Worm (Caenorhabditis elegans) whole organism, late embryonic: ENCODE measurements around the gene K01D12.1.

Source experiments
- C38D4.7 ChIP-seq: fragments of 200-800 bp; sonication (Bioruptor generic); optimal IDR thresholded peaks from 2 replicates; lab custom pipeline; 2018; ENCODE audit warnings: mild to moderate bottlenecking, missing genetic modification characterization, moderate library complexity, missing compliant biosample characterization
- ama-1 ChIP-seq: fragments of 150-350 bp; optimal IDR thresholded peaks from 2 replicates; lab custom pipeline; 2014
- ceh-34 ChIP-seq: sonication (generic microtip); optimal IDR thresholded peaks from 2 replicates; lab custom pipeline; 2016; ENCODE audit warnings: mild to moderate bottlenecking, missing genetic modification characterization, missing compliant biosample characterization
- ceh-9 ChIP-seq: sonication (generic microtip); optimal IDR thresholded peaks from 2 replicates; lab custom pipeline; 2016; ENCODE audit warnings: mild to moderate bottlenecking, missing genetic modification characterization, inconsistent platforms, missing compliant biosample characterization
- elt-2 ChIP-seq: sonication (generic microtip); optimal IDR thresholded peaks from 2 replicates; lab custom pipeline; 2016; ENCODE audit warnings: missing genetic modification reagents, missing genetic modification characterization, missing compliant biosample characterization
- nfya-1 ChIP-seq: sonication (generic microtip); optimal IDR thresholded peaks from 2 replicates; lab custom pipeline; 2017; ENCODE audit warnings: missing genetic modification characterization, mild to moderate bottlenecking, missing compliant biosample characterization, antibody characterized with exemption, moderate library complexity

DNA sequence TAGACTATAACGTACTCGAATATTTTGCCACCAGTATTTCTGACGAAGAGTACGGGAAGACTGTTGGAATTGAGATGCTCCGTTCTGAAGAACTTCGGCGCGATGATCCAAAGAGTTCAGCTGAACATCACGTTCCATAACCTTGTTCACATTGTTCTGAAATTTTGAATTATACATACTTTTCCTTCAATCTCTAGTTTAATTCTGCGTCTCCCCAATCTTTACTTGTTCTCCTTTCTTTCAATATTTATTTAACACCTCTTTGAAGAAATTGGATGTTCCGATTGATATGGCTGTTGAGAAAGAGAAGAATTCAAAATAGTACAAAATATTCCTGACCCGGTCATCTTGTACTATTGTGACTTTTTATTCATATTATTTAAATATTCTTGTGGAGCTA is 32.5 kb upstream of the K01D12.1 start, which contains the start of gene F23H12.3:
- TF ChIP-seq elt-2 (tag; lab: Kevin White, UChicago), result no peak
- TF ChIP-seq ama-1 (lab: Kevin White, UChicago), result no peak
- TF ChIP-seq ceh-34 (tag; lab: Kevin White, UChicago), result no peak
- no peak for TF ChIP-seq nfya-1 (tag; lab: Kevin White, UChicago)
- no peak for TF ChIP-seq C38D4.7 (GFP tag; lab: Kevin White, UChicago)
- no peak for TF ChIP-seq ceh-9 (tag; lab: Kevin White, UChicago)
